Worm (Caenorhabditis elegans): Measurements from ENCODE around the gene K08F4.3.

The K08F4.3 gene

ce11 chrIV:10112570-10112969, 16.5 kb upstream of the K08F4.3 start, which contains the start of gene nsph-3.2:
Gene nsph-3.2, plus strand, starts transcription at chrIV:10112870.
- TF ChIP-seq ceh-28 (tag; optimal IDR thresholded peaks at IDR 0.05): no peak
- no peak for TF ChIP-seq ama-1 (optimal IDR thresholded peaks at IDR 0.05)
- no peak for TF ChIP-seq unc-39 (tag; optimal IDR thresholded peaks at IDR 0.05)
- TF ChIP-seq egl-5 (tag; optimal IDR thresholded peaks at IDR 0.05): no peak
- no peak for TF ChIP-seq ceh-9 (tag; optimal IDR thresholded peaks at IDR 0.05)
- no peak for TF ChIP-seq fos-1 (tag; optimal IDR thresholded peaks at IDR 0.05)
- TF ChIP-seq ztf-11 (tag; optimal IDR thresholded peaks at IDR 0.05): no peak
- TF ChIP-seq unc-62 (GFP tag; optimal IDR thresholded peaks at IDR 0.05): no peak
- no peak for TF ChIP-seq lsy-12 (tag; optimal IDR thresholded peaks at IDR 0.05)
- no peak for TF ChIP-seq zag-1 (tag; optimal IDR thresholded peaks at IDR 0.05)
- TF ChIP-seq tbx-2 (tag; optimal IDR thresholded peaks at IDR 0.05): no peak
- no peak for TF ChIP-seq fkh-10 (GFP tag; optimal IDR thresholded peaks at IDR 0.05)
- TF ChIP-seq elt-1 (tag; optimal IDR thresholded peaks at IDR 0.05): no peak
- TF ChIP-seq nfya-1 (tag; optimal IDR thresholded peaks at IDR 0.05; ENCODE audit: insufficient read depth): no peak
- TF ChIP-seq nhr-11 (tag; optimal IDR thresholded peaks at IDR 0.05): no peak
- TF ChIP-seq ceh-16 (tag; optimal IDR thresholded peaks at IDR 0.05): no peak

- no peak for TF ChIP-seq fos-1 (tag; optimal IDR thresholded peaks at IDR 0.05)
- TF ChIP-seq nhr-23 (tag; optimal IDR thresholded peaks at IDR 0.05): no peak
- no peak for TF ChIP-seq tbx-2 (tag; optimal IDR thresholded peaks at IDR 0.05)
- TF ChIP-seq egl-27 (tag; optimal IDR thresholded peaks at IDR 0.05): no peak
- no peak for TF ChIP-seq elt-1 (tag; optimal IDR thresholded peaks at IDR 0.05)
- TF ChIP-seq skn-1 (tag; optimal IDR thresholded peaks at IDR 0.05): no peak
- TF ChIP-seq nhr-43 (tag; optimal IDR thresholded peaks at IDR 0.05; ENCODE audit: poor library complexity, severe bottlenecking): no peak
- no peak for TF ChIP-seq nhr-28 (tag; optimal IDR thresholded peaks at IDR 0.05)
- TF ChIP-seq snpc-4 (tag; optimal IDR thresholded peaks at IDR 0.05): no peak
- no peak for TF ChIP-seq nhr-11 (tag; optimal IDR thresholded peaks at IDR 0.05)
- no peak for TF ChIP-seq mdl-1 (tag; optimal IDR thresholded peaks at IDR 0.05)
Observed at ce11 chrIV:10115142-10115541, 13.9 kb upstream of the K08F4.3 start, which contains the start of gene C04G2.10. Gene C04G2.10, plus strand, starts transcription at chrIV:10115442.

- TF ChIP-seq lsy-12 (tag; optimal IDR thresholded peaks at IDR 0.05) (no peak), aly-2 (tag; optimal IDR thresholded peaks at IDR 0.05) (no peak), daf-12 (tag; optimal IDR thresholded peaks at IDR 0.05) (no peak), ceh-16 (tag; optimal IDR thresholded peaks at IDR 0.05) (no peak), mml-1 (tag; optimal IDR thresholded peaks at IDR 0.05) (no peak), nhr-12 (tag; optimal IDR thresholded peaks at IDR 0.05) (no peak), lin-15B (tag; optimal IDR thresholded peaks at IDR 0.05) (no peak), hmg-11 (tag; optimal IDR thresholded peaks at IDR 0.05) (no peak), egl-5 (tag; optimal IDR thresholded peaks at IDR 0.05) (no peak), nhr-77 (tag; optimal IDR thresholded peaks at IDR 0.05) (no peak), nhr-43 (tag; optimal IDR thresholded peaks at IDR 0.05; ENCODE audit: poor library complexity, severe bottlenecking) (no peak), tbx-2 (tag; optimal IDR thresholded peaks at IDR 0.05) (no peak), eor-1 (tag; optimal IDR thresholded peaks at IDR 0.05) (no peak), zag-1 (tag; optimal IDR thresholded peaks at IDR 0.05) (no peak), unc-62 (GFP tag; optimal IDR thresholded peaks at IDR 0.05) (no peak), nhr-25 (tag; optimal IDR thresholded peaks at IDR 0.05) (no peak), fos-1 (tag; optimal IDR thresholded peaks at IDR 0.05) (no peak)
Observed at ce11 chrIV:10116765-10117164, 12.3 kb upstream of the K08F4.3 start.

- TF ChIP-seq nhr-12 (tag; optimal IDR thresholded peaks at IDR 0.05) (no peak), nhr-76 (tag; optimal IDR thresholded peaks at IDR 0.05) (no peak), hmg-11 (tag; optimal IDR thresholded peaks at IDR 0.05) (no peak), fos-1 (tag; optimal IDR thresholded peaks at IDR 0.05) (no peak), nhr-77 (tag; optimal IDR thresholded peaks at IDR 0.05) (no peak), nhr-237 (tag; optimal IDR thresholded peaks at IDR 0.05) (no peak), jun-1 (tag; optimal IDR thresholded peaks at IDR 0.05) (no peak), pqm-1 (tag; optimal IDR thresholded peaks at IDR 0.05) (no peak), egl-27 (tag; optimal IDR thresholded peaks at IDR 0.05) (no peak), ztf-11 (tag; optimal IDR thresholded peaks at IDR 0.05) (no peak), pha-4 (tag; optimal IDR thresholded peaks at IDR 0.05) (no peak), mml-1 (tag; optimal IDR thresholded peaks at IDR 0.05) (no peak), elt-2 (tag; optimal IDR thresholded peaks at IDR 0.05) (no peak), R02D3.7 (tag; optimal IDR thresholded peaks at IDR 0.05) (no peak), unc-39 (tag; optimal IDR thresholded peaks at IDR 0.05) (no peak), lin-39 (tag; optimal IDR thresholded peaks at IDR 0.05) (no peak), lin-15B (tag; optimal IDR thresholded peaks at IDR 0.05) (no peak), nhr-23 (tag; optimal IDR thresholded peaks at IDR 0.05) (no peak), ztf-4 (tag; optimal IDR thresholded peaks at IDR 0.05) (no peak), eor-1 (tag; optimal IDR thresholded peaks at IDR 0.05) (no peak)
Observed at ce11 chrIV:10122205-10122604, 6.9 kb upstream of the K08F4.3 start, which contains the start of gene irld-21. Gene irld-21, minus strand, starts transcription at chrIV:10122305.
